Fruit fly (Drosophila melanogaster) whole organism, embryonic: Measurements from ENCODE around the gene CG7362.

Source experiments
- Ada2b ChIP-seq: fragments of 200-800 bp; sonication (Bioruptor generic); IDR thresholded peaks from 2 replicates; pipeline ENCODE4 v1.3.6; 2022; ENCODE audit warnings: missing biosample characterization, missing genetic modification characterization
- Awh ChIP-seq: fragments of 200-800 bp; sonication (Bioruptor generic); IDR thresholded peaks from 2 replicates; pipeline ENCODE4, ENCODE4 v1.3.6; 2022; ENCODE audit warnings: missing biosample characterization, missing genetic modification characterization
- CG10979 ChIP-seq: fragments of 200-800 bp; sonication (Bioruptor generic); optimal IDR thresholded peaks from 2 replicates; lab custom pipeline; 2018; ENCODE audit warnings: missing biosample characterization, mild to moderate bottlenecking, missing genetic modification characterization, moderate library complexity
- CG11560 ChIP-seq: fragments of 200-800 bp; sonication (Bioruptor generic); IDR thresholded peaks from 3 replicates; pipeline ENCODE4 v1.3.6; 2022; ENCODE audit warnings: missing biosample characterization, missing genetic modification characterization
- CG12391 ChIP-seq: fragments of 200-800 bp; sonication (Bioruptor generic); optimal IDR thresholded peaks from 3 replicates; lab custom pipeline; 2018; ENCODE audit warnings: missing biosample characterization, mild to moderate bottlenecking, missing genetic modification characterization, moderate library complexity
- CG14050 ChIP-seq: fragments of 200-800 bp; sonication (Bioruptor generic); IDR thresholded peaks from 3 replicates; pipeline ENCODE4 v1.3.6; 2022; ENCODE audit warnings: missing biosample characterization, missing genetic modification characterization
- CG14441 ChIP-seq: fragments of 200-800 bp; sonication (Bioruptor generic); IDR thresholded peaks from 2 replicates; pipeline ENCODE4 v1.3.6; 2022; ENCODE audit warnings: missing biosample characterization, missing genetic modification characterization
- CG17568 ChIP-seq: fragments of 200-800 bp; sonication (Bioruptor generic); optimal IDR thresholded peaks from 2 replicates; lab custom pipeline; 2018; ENCODE audit warnings: missing biosample characterization, mild to moderate bottlenecking, missing genetic modification characterization, moderate library complexity
- CG18011 ChIP-seq: fragments of 200-800 bp; sonication (Bioruptor generic); optimal IDR thresholded peaks from 2 replicates; lab custom pipeline; 2017; ENCODE audit warnings: missing biosample characterization, missing genetic modification characterization, mild to moderate bottlenecking, moderate library complexity, missing genotype
- CG2116 ChIP-seq: fragments of 200-800 bp; sonication (Bioruptor generic); optimal IDR thresholded peaks from 3 replicates; lab custom pipeline; 2018; ENCODE audit warnings: missing biosample characterization, mild to moderate bottlenecking, missing genetic modification characterization
- CG2120 ChIP-seq: fragments of 200-800 bp; sonication (Bioruptor generic); optimal IDR thresholded peaks from 3 replicates; lab custom pipeline; 2016; ENCODE audit warnings: missing biosample characterization, missing genetic modification characterization
- CG2129 ChIP-seq: fragments of 200-800 bp; sonication (Bioruptor generic); IDR thresholded peaks from 2 replicates; pipeline ENCODE4 v1.3.6; 2022; ENCODE audit warnings: missing biosample characterization, missing genetic modification characterization; ENCODE audit not compliant: partially characterized antibody
- CG2199 ChIP-seq: fragments of 200-800 bp; sonication (Bioruptor generic); IDR thresholded peaks from 3 replicates; pipeline ENCODE4 v1.3.6; 2022; ENCODE audit warnings: missing biosample characterization, missing genetic modification characterization
- CG30403 ChIP-seq: fragments of 200-800 bp; sonication (Bioruptor generic); optimal IDR thresholded peaks from 3 replicates; lab custom pipeline; 2016; ENCODE audit warnings: missing biosample characterization, missing genetic modification characterization
- CG31388 ChIP-seq: fragments of 200-800 bp; sonication (Bioruptor generic); optimal IDR thresholded peaks from 2 replicates; lab custom pipeline; 2016; ENCODE audit warnings: missing biosample characterization, missing genetic modification characterization
- CG3163 ChIP-seq: fragments of 200-800 bp; sonication (Bioruptor generic); optimal IDR thresholded peaks from 3 replicates; lab custom pipeline; 2016; ENCODE audit warnings: missing biosample characterization, missing genetic modification characterization
- CG32532 ChIP-seq: fragments of 200-800 bp; sonication (Bioruptor generic); IDR thresholded peaks from 2 replicates; pipeline ENCODE4 v1.3.6; 2022; ENCODE audit warnings: missing biosample characterization, missing genetic modification characterization
- CG42726 ChIP-seq: fragments of 200-800 bp; sonication (Bioruptor generic); IDR thresholded peaks from 2 replicates; pipeline ENCODE4 v1.3.6; 2022; ENCODE audit warnings: missing biosample characterization, missing genetic modification characterization; ENCODE audit not compliant: partially characterized antibody
- CG7372 ChIP-seq: fragments of 200-800 bp; sonication (Bioruptor generic); IDR thresholded peaks from 2 replicates; pipeline ENCODE4 v1.3.6; 2022; ENCODE audit warnings: missing biosample characterization, missing genetic modification characterization
- CG8281 ChIP-seq: fragments of 200-800 bp; sonication (Bioruptor generic); optimal IDR thresholded peaks from 2 replicates; lab custom pipeline; 2018; ENCODE audit warnings: missing biosample characterization, mild to moderate bottlenecking, missing genetic modification characterization, moderate library complexity
- CG9932 ChIP-seq: fragments of 200-800 bp; sonication (Bioruptor generic); IDR thresholded peaks from 2 replicates; pipeline ENCODE4 v1.3.6; 2022; ENCODE audit warnings: missing biosample characterization, missing genetic modification characterization
- Drgx ChIP-seq: fragments of 200-800 bp; sonication (Bioruptor generic); IDR thresholded peaks from 2 replicates; pipeline ENCODE4 v1.3.6; 2022; ENCODE audit warnings: missing biosample characterization, missing genetic modification characterization
- E2f1 ChIP-seq: fragments of 200-800 bp; sonication (Bioruptor generic); IDR thresholded peaks from 2 replicates; pipeline ENCODE4 v1.3.6; 2022; ENCODE audit warnings: missing biosample characterization, missing genetic modification characterization
- GATAe ChIP-seq: fragments of 200-800 bp; sonication (Bioruptor generic); conservative IDR thresholded peaks from 2 replicates; pipeline ENCODE4 v1.3.6; 2022; ENCODE audit warnings: missing biosample characterization, missing genetic modification characterization
- Hr3 ChIP-seq: fragments of 200-800 bp; sonication (Bioruptor generic); optimal IDR thresholded peaks from 3 replicates; lab custom pipeline; 2016; ENCODE audit warnings: missing biosample characterization, missing genetic modification characterization
- Hr51 ChIP-seq, 2 experiments: fragments of 200-800 bp; sonication (Bioruptor generic); optimal IDR thresholded peaks; 2 replicates in 1 of 2; 3 replicates in 1 of 2; lab custom pipeline; 2016 to 2018; ENCODE audit warnings: missing biosample characterization in 2 of 2, missing genetic modification characterization in 2 of 2, mild to moderate bottlenecking in 1 of 2, moderate library complexity in 1 of 2
- MESR4 ChIP-seq: fragments of 200-800 bp; sonication (Bioruptor generic); optimal IDR thresholded peaks from 2 replicates; lab custom pipeline; 2018; ENCODE audit warnings: missing biosample characterization, mild to moderate bottlenecking, missing genetic modification characterization, moderate library complexity
- Nf-YB ChIP-seq: fragments of 200-800 bp; sonication (Bioruptor generic); optimal IDR thresholded peaks from 3 replicates; lab custom pipeline; 2019; ENCODE audit warnings: missing biosample characterization, mild to moderate bottlenecking, missing genetic modification characterization, moderate library complexity
- PHDP ChIP-seq: fragments of 200-800 bp; sonication (Bioruptor generic); optimal IDR thresholded peaks from 3 replicates; lab custom pipeline; 2018; ENCODE audit warnings: missing biosample characterization, mild to moderate bottlenecking, missing genetic modification characterization, moderate library complexity
- Sry-β ChIP-seq: fragments of 200-800 bp; sonication (Bioruptor generic); optimal IDR thresholded peaks from 2 replicates; lab custom pipeline; 2018; ENCODE audit warnings: missing biosample characterization, mild to moderate bottlenecking, missing genetic modification characterization, moderate library complexity
- Trl ChIP-seq, 3 experiments: fragments of >200 bp in 2 of 3; fragments of 200-800 bp in 1 of 3; sonication (Bioruptor generic) in 1 of 3; optimal IDR thresholded peaks; 2 replicates in 1 of 3; 3 replicates in 2 of 3; lab custom pipeline; 2016 to 2017; ENCODE audit warnings: missing biosample characterization in 1 of 3, missing genetic modification characterization in 1 of 3
- bowl ChIP-seq: fragments of 200-800 bp; sonication (Bioruptor generic); IDR thresholded peaks from 2 replicates; pipeline ENCODE4 v1.3.6; 2022; ENCODE audit warnings: missing biosample characterization, missing genetic modification characterization
- bsh ChIP-seq, 2 experiments: fragments of 200-800 bp; sonication (Bioruptor generic); optimal IDR thresholded peaks; 2 replicates each; lab custom pipeline; 2017 to 2018; ENCODE audit warnings: mild to moderate bottlenecking in 2 of 2, missing biosample characterization in 2 of 2, missing genetic modification characterization in 2 of 2, moderate library complexity in 1 of 2
- gcm ChIP-seq: fragments of 200-800 bp; sonication (Bioruptor generic); optimal IDR thresholded peaks from 2 replicates; lab custom pipeline; 2019; ENCODE audit warnings: missing biosample characterization, mild to moderate bottlenecking, missing genetic modification characterization, moderate library complexity
- gfzf ChIP-seq: fragments of 200-800 bp; sonication (Bioruptor generic); optimal IDR thresholded peaks from 2 replicates; lab custom pipeline; 2016; ENCODE audit warnings: missing biosample characterization, mild to moderate bottlenecking, missing genetic modification characterization, moderate library complexity
- gsb-n ChIP-seq: fragments of 200-800 bp; sonication (Bioruptor generic); optimal IDR thresholded peaks from 3 replicates; lab custom pipeline; 2018; ENCODE audit warnings: missing biosample characterization, mild to moderate bottlenecking, missing genetic modification characterization
- jigr1 ChIP-seq: fragments of 200-800 bp; sonication (Bioruptor generic); IDR thresholded peaks from 3 replicates; pipeline ENCODE4 v1.3.6; 2022; ENCODE audit warnings: missing biosample characterization, missing genetic modification characterization
- lilli ChIP-seq: fragments of 200-800 bp; sonication (Bioruptor generic); optimal IDR thresholded peaks from 3 replicates; lab custom pipeline; 2016; ENCODE audit warnings: missing biosample characterization, missing genetic modification characterization
- p53 ChIP-seq: fragments of 200-800 bp; sonication (Bioruptor generic); optimal IDR thresholded peaks from 2 replicates; lab custom pipeline; 2016; ENCODE audit warnings: missing biosample characterization, missing genetic modification characterization
- scrt ChIP-seq: fragments of 200-800 bp; sonication (Bioruptor generic); optimal IDR thresholded peaks from 2 replicates; lab custom pipeline; 2018; ENCODE audit warnings: missing biosample characterization, mild to moderate bottlenecking, missing genetic modification characterization, moderate library complexity
- sens ChIP-seq: fragments of 200-800 bp; sonication (Bioruptor generic); peaks from one replicate; lab custom pipeline; 2016; ENCODE audit warnings: missing biosample characterization, missing genetic modification characterization
- stwl ChIP-seq: fragments of 200-800 bp; sonication (Bioruptor generic); optimal IDR thresholded peaks from 3 replicates; lab custom pipeline; 2018; ENCODE audit warnings: missing biosample characterization, mild to moderate bottlenecking, missing genetic modification characterization, moderate library complexity
- tap ChIP-seq: fragments of 200-800 bp; optimal IDR thresholded peaks from 3 replicates; lab custom pipeline; 2019; ENCODE audit warnings: missing biosample characterization, mild to moderate bottlenecking, missing genetic modification characterization, moderate library complexity
- zfh2 ChIP-seq: fragments of 200-800 bp; sonication (Bioruptor generic); optimal IDR thresholded peaks from 2 replicates; lab custom pipeline; 2016; ENCODE audit warnings: missing biosample characterization, missing genetic modification characterization

CG7362 gene

DNA sequence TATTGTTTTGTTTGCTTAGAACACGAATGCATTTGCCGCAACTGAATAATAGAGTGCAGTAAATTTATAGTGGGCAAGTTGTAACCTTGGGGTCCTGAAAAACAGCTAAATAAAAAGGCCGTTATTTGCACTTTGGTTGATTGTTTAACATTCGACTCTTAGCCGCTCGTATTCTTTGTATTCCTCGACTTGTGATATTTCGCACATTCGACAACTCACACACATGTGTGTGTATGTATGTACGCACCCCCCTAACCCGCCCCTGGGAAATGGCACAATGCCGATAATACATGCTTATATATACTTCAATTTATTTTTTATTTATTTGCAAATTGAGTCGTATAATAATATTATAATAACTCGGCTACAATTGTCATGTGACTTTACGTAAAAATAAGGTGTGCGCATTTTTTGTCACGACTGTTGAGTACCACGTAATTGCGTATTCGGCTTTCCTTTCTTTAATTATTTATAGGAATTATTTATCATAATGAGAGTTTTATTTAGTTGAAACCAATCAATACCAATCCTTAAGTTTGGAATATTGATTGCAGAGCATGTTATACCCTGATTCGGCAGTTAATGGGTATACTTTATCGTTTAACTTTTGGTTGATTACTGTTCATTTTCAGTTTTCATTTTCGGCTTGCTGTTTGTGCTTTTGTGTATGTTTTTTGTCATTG lies 687 bp upstream of the CG7362 start (continued):
- no peak for TF ChIP-seq gfzf (GFP tag; lab: Kevin White, UChicago)
- TF ChIP-seq tap (tag; lab: Kevin White, UChicago): peak; percentile 50
- TF ChIP-seq CG12391 (tag; lab: Kevin White, UChicago): peak; percentile 14
- TF ChIP-seq CG14441 (GFP tag; lab: Robert Waterston, UW): peak; percentile 74
- no peak for TF ChIP-seq MESR4 (GFP tag; lab: Kevin White, UChicago)
- no peak for TF ChIP-seq jigr1 (GFP tag; lab: Robert Waterston, UW)

DNA sequence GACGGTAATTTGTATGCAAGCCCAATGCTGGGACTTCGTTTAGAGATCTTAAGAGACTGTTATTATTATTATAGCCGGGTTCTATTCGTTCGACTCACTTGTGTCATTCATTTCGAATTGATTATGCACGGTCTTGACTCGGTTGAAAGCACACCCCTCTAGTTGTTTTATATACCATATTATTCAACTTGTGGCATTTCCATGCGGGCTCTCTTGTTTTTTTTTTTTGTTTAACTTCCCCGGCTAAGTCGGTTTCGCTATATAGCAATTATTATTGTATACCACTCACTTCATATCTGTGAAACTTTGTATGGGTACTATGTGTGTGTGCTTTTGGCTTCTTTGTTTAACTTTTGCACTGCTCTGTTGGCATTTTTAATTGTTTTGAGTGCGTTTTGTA lies 3.2 kb downstream of the CG7362 start, which contains the start of gene smp-30:
Gene smp-30 (minus strand): TSS at position 224 of the 400 bp plus-strand sequence.
- TF ChIP-seq CG10979 (tag; lab: Kevin White, UChicago) (no peak), GATAe (GFP tag; lab: Robert Waterston, UW) (no peak), Awh (GFP tag; lab: Robert Waterston, UW) (no peak), sens (peak; percentile 4), CG2199 (GFP tag; lab: Robert Waterston, UW) (0 out of 3 replicates have a peak, but pooled peaks have one; percentile 74), gcm (GFP tag; lab: Kevin White, UChicago) (peak; percentile 53)

DNA sequence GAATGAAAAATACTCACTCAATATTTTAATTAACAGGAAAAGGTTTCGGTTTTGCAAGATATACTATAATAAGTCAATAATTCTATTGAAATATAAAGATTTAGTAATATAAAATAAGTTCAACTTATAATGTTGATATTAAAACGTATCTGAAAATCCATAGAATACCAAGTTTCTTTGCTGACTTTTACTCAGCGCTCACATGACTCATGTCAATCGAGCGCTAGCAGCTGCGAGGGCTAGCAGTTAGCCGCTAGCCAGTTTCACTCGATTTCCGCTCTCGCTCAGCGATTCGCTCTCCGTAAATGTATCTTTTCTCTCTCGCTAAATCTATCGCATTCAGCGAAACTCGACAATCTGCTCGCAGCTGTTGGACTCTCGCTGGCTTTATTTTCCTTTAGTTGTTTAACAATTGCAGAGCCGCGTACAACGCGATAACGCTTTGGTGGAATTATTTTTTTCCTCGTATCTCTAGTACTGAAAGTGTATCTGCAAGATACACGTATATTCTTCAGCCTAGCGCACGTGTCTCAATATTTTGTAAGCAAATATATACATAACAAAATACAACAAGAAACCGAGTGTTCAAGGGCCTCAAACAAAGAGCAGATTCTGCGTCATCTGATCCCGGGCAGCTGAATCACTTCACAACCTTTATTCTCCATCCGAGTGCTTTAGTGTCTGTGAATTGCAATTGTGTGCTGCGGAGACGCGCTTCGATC lies 5.0 kb downstream of the CG7362 start:
- TF ChIP-seq E2f1 (peak; percentile 15; the same call in 1 of the 2 replicates), lilli (GFP tag; lab: Kevin White, UChicago) (peak; percentile 46), CG14050 (peak; percentile 23; the same call in 1 of the 3 replicates), CG31388 (GFP tag; lab: Kevin White, UChicago) (no peak), bsh (GFP tag; optimal IDR thresholded peaks at IDR 0.05; lab: Kevin White, UChicago) (peak in 1 of 2 experiments; percentile 74), p53 (peak; percentile 54), CG2116 (GFP tag; lab: Kevin White, UChicago) (peak; percentile 56), zfh2 (GFP tag; lab: Kevin White, UChicago) (no peak), Drgx (GFP tag; lab: Robert Waterston, UW) (no peak), gsb-n (peak; percentile 75), bowl (peak; percentile 33; the same call in 1 of the 2 replicates), Nf-YB (GFP tag; lab: Kevin White, UChicago) (peak; percentile 63), CG11560 (tag; lab: Robert Waterston, UW) (no peak), CG32532 (peak; percentile 55), CG30403 (GFP tag; lab: Kevin White, UChicago) (peak; percentile 2), CG18011 (GFP tag; lab: Kevin White, UChicago) (peak; percentile 44), CG42726 (GFP tag; lab: Robert Waterston, UW) (peak; percentile 70; the same call in 1 of the 2 replicates), CG17568 (GFP tag; lab: Kevin White, UChicago) (peak; percentile 94), Hr3 (no peak), CG8281 (tag; lab: Kevin White, UChicago) (peak; percentile 68), CG2120 (GFP tag; lab: Kevin White, UChicago) (peak; percentile 49), CG7372 (GFP tag; lab: Robert Waterston, UW) (no peak), CG3163 (peak; percentile 71), Trl (optimal IDR thresholded peaks at IDR 0.05; lab: Kevin White, UChicago) (peak; percentile 95 to 96), Trl (GFP tag; optimal IDR thresholded peaks at IDR 0.05; lab: Kevin White, UChicago) (peak; percentile 80), Ada2b (GFP tag; lab: Robert Waterston, UW) (no peak), CG9932 (no peak), Hr51 (GFP tag; optimal IDR thresholded peaks at IDR 0.05; lab: Kevin White, UChicago) (peak in 1 of 2 experiments; percentile 32), CG2129 (GFP tag; lab: Robert Waterston, UW) (no peak), PHDP (peak; percentile 85), stwl (tag; lab: Kevin White, UChicago) (peak; percentile 48), Sry-β (GFP tag; lab: Kevin White, UChicago) (peak; percentile 19), scrt (GFP tag; lab: Kevin White, UChicago) (peak; percentile 69)
